Fruit fly (Drosophila melanogaster) whole organism, wandering third instar larva: ENCODE data around the gene cue.

ENCODE experiments used
- Abd-B ChIP-seq: fragments of >200 bp; optimal IDR thresholded peaks from 2 replicates; lab custom pipeline; 2017; ENCODE audit warnings: missing biosample characterization, missing genetic modification characterization
- CG9705 ChIP-seq: fragments of 200-800 bp; sonication (Bioruptor generic); optimal IDR thresholded peaks from 2 replicates; lab custom pipeline; 2018; ENCODE audit warnings: missing biosample characterization, mild to moderate bottlenecking, missing genetic modification characterization
- CrebA ChIP-seq: fragments of 200-800 bp; sonication (Bioruptor generic); optimal IDR thresholded peaks from 2 replicates; lab custom pipeline; 2016; ENCODE audit warnings: missing biosample characterization, mild to moderate bottlenecking, missing genetic modification characterization, borderline replicate concordance
- Dfd ChIP-seq: fragments of >200 bp; optimal IDR thresholded peaks from 2 replicates; lab custom pipeline; 2017; ENCODE audit warnings: missing biosample characterization, missing genetic modification characterization
- GATAd ChIP-seq: sonication (Bioruptor generic); optimal IDR thresholded peaks from 2 replicates; lab custom pipeline; 2016; ENCODE audit warnings: missing biosample characterization, missing genetic modification characterization
- HLH106 ChIP-seq: fragments of 200-800 bp; optimal IDR thresholded peaks from 3 replicates; lab custom pipeline; 2019; ENCODE audit warnings: missing biosample characterization, mild to moderate bottlenecking, missing genetic modification characterization, moderate library complexity
- Hnf4 ChIP-seq: fragments of 200-800 bp; sonication (Bioruptor generic); optimal IDR thresholded peaks from 2 replicates; lab custom pipeline; 2016; ENCODE audit warnings: missing biosample characterization, mild to moderate bottlenecking, missing genetic modification characterization
- Hr78 ChIP-seq: fragments of >200 bp; optimal IDR thresholded peaks from 2 replicates; lab custom pipeline; 2017; ENCODE audit warnings: missing biosample characterization, missing genetic modification characterization
- Hr83 ChIP-seq: fragments of 200-300 bp; sonication (Bioruptor generic); optimal IDR thresholded peaks from 2 replicates; lab custom pipeline; 2016; ENCODE audit warnings: missing biosample characterization, mild to moderate bottlenecking, missing genetic modification characterization, moderate library complexity; ENCODE audit not compliant: poor library complexity, severe bottlenecking
- Jra ChIP-seq: sonication (Bioruptor generic); optimal IDR thresholded peaks from 2 replicates; lab custom pipeline; 2016; ENCODE audit warnings: missing biosample characterization, missing genetic modification characterization
- Myc ChIP-seq: fragments of >200 bp; optimal IDR thresholded peaks from 2 replicates; lab custom pipeline; 2017
- N ChIP-seq: fragments of >200 bp; optimal IDR thresholded peaks from 2 replicates; lab custom pipeline; 2018; ENCODE audit warnings: missing biosample characterization, missing external identifiers, missing genetic modification characterization
- OdsH ChIP-seq: fragments of 200-800 bp; sonication (Bioruptor generic); optimal IDR thresholded peaks from 2 replicates; lab custom pipeline; 2016; ENCODE audit warnings: missing biosample characterization, mild to moderate bottlenecking, missing genetic modification characterization
- Rel ChIP-seq, 2 experiments: fragments of 200-800 bp; sonication (Bioruptor generic) in 1 of 2; optimal IDR thresholded peaks; 2 replicates in 1 of 2; 3 replicates in 1 of 2; lab custom pipeline; 2016 to 2019; ENCODE audit warnings: mild to moderate bottlenecking in 2 of 2, missing biosample characterization in 2 of 2, missing genetic modification characterization in 2 of 2, moderate library complexity in 1 of 2
- Vsx2 ChIP-seq: fragments of 200-300, 225-300 bp; sonication (Bioruptor generic); optimal IDR thresholded peaks from 2 replicates; lab custom pipeline; 2018; ENCODE audit warnings: missing biosample characterization, missing genetic modification characterization; ENCODE audit not compliant: partially characterized antibody
- br ChIP-seq: fragments of 200-800 bp; sonication (Bioruptor generic); optimal IDR thresholded peaks from 2 replicates; lab custom pipeline; 2016; ENCODE audit warnings: missing biosample characterization, missing genetic modification characterization
- dl ChIP-seq, 2 experiments: fragments of 175-275, 200-275 bp in 1 of 2; fragments of 200-275 bp in 1 of 2; sonication (Bioruptor generic); optimal IDR thresholded peaks; lab custom pipeline; 2018; ENCODE audit warnings: mild to moderate bottlenecking in 2 of 2, missing biosample characterization in 2 of 2, missing genetic modification characterization in 2 of 2, moderate library complexity in 2 of 2; ENCODE audit not compliant: partially characterized antibody in 2 of 2, insufficient read depth in 1 of 2
- dmrt93B ChIP-seq: fragments of 200-800 bp; sonication (Bioruptor generic); optimal IDR thresholded peaks from 2 replicates; lab custom pipeline; 2018; ENCODE audit warnings: missing biosample characterization, mild to moderate bottlenecking, missing genetic modification characterization
- dsf ChIP-seq: sonication (Bioruptor generic); optimal IDR thresholded peaks from 2 replicates; lab custom pipeline; 2016; ENCODE audit warnings: missing biosample characterization, missing genetic modification characterization, borderline replicate concordance
- foxo ChIP-seq, 2 experiments: fragments of 200-800 bp; sonication (Bioruptor generic); optimal IDR thresholded peaks; 2 replicates in 1 of 2; 3 replicates in 1 of 2; lab custom pipeline; 2016 to 2017; ENCODE audit warnings: missing biosample characterization in 2 of 2, missing genetic modification characterization in 2 of 2
- jim ChIP-seq: fragments of 175-275, 200-325 bp; sonication (Bioruptor generic); optimal IDR thresholded peaks from 2 replicates; lab custom pipeline; 2016; ENCODE audit warnings: missing biosample characterization, mild to moderate bottlenecking, missing genetic modification characterization
- lola ChIP-seq: fragments of >200 bp; optimal IDR thresholded peaks from 2 replicates; lab custom pipeline; 2017; ENCODE audit warnings: missing biosample characterization, missing genetic modification characterization
- pan ChIP-seq: fragments of >200 bp; optimal IDR thresholded peaks from 2 replicates; lab custom pipeline; 2017
- psq ChIP-seq: fragments of 200-800 bp; sonication (Bioruptor generic); optimal IDR thresholded peaks from 3 replicates; lab custom pipeline; 2017; ENCODE audit warnings: missing biosample characterization, mild to moderate bottlenecking, missing genetic modification characterization, moderate library complexity
- sage ChIP-seq: fragments of 200-800 bp; sonication (Bioruptor generic); optimal IDR thresholded peaks from 2 replicates; lab custom pipeline; 2016; ENCODE audit warnings: missing biosample characterization, mild to moderate bottlenecking, missing genetic modification characterization
- sv ChIP-seq: fragments of 200-800 bp; sonication (Bioruptor generic); optimal IDR thresholded peaks from 3 replicates; lab custom pipeline; 2016; ENCODE audit warnings: missing biosample characterization, missing genetic modification characterization
- tai ChIP-seq: sonication (Bioruptor generic); optimal IDR thresholded peaks from 2 replicates; lab custom pipeline; 2016; ENCODE audit warnings: missing biosample characterization, missing genetic modification characterization
- usp ChIP-seq: fragments of >200 bp; optimal IDR thresholded peaks from 2 replicates; lab custom pipeline; 2017; ENCODE audit warnings: missing biosample characterization, missing genetic modification characterization
- woc ChIP-seq: sonication (Bioruptor generic); optimal IDR thresholded peaks from 2 replicates; lab custom pipeline; 2016; ENCODE audit warnings: missing biosample characterization, mild to moderate bottlenecking, missing genetic modification characterization

Gene cue

dm6 chr3L:1478998-1479680 is 37.9 kb downstream of the cue start (continued):
- peak; percentile 16 for TF ChIP-seq OdsH (GFP tag; lab: Kevin White, UChicago)
- no peak for TF ChIP-seq Hnf4 (GFP tag; lab: Kevin White, UChicago)
- TF ChIP-seq dsf, result no peak

- TF ChIP-seq Vsx2 (GFP tag; lab: Kevin White, UChicago) (no peak), br (GFP tag; lab: Kevin White, UChicago) (no peak), GATAd (no peak), dmrt93B (GFP tag; lab: Kevin White, UChicago) (no peak), N (GFP tag; lab: Kevin White, UChicago) (no peak), Jra (GFP tag; lab: Kevin White, UChicago) (no peak), pan (lab: Kevin White, UChicago) (no peak), CG9705 (no peak), Hr83 (GFP tag; lab: Kevin White, UChicago) (no peak), usp (GFP tag; lab: Kevin White, UChicago) (no peak), dsf (no peak), HLH106 (tag; lab: Kevin White, UChicago) (no peak), psq (GFP tag; lab: Kevin White, UChicago) (no peak), woc (GFP tag; lab: Kevin White, UChicago) (no peak), jim (GFP tag; lab: Kevin White, UChicago) (no peak)
Observed at dm6 chr3L:1477319-1477718, 39.8 kb downstream of the cue start, which contains the start of gene robl62A. Gene robl62A (plus strand): TSS chr3L:1477619.

- TF ChIP-seq sage (GFP tag; lab: Kevin White, UChicago), result no peak
- TF ChIP-seq CG9705, result no peak
- TF ChIP-seq CrebA (GFP tag; lab: Kevin White, UChicago), result no peak
- TF ChIP-seq Hnf4 (GFP tag; lab: Kevin White, UChicago), result no peak
- no peak for TF ChIP-seq dl (GFP tag; optimal IDR thresholded peaks at IDR 0.05; lab: Kevin White, UChicago; ENCODE audit: insufficient read depth in 1 of 2, partially characterized antibody in 2 of 2)
- no peak for TF ChIP-seq foxo (GFP tag; optimal IDR thresholded peaks at IDR 0.05; lab: Kevin White, UChicago)
Observed at dm6 chr3L:1475157-1475556, 41.9 kb downstream of the cue start, which contains the start of gene Ptp61F. Gene Ptp61F (minus strand): TSS chr3L:1475257.

dm6 chr3L:1471960-1472359 is 45.1 kb downstream of the cue start, which contains the start of gene Naa30B:
Gene Naa30B (minus strand): TSS chr3L:1472060.
- TF ChIP-seq Abd-B (GFP tag; lab: Kevin White, UChicago) (no peak), CG9705 (no peak), tai (GFP tag; lab: Kevin White, UChicago) (no peak), Jra (GFP tag; lab: Kevin White, UChicago) (no peak), dmrt93B (GFP tag; lab: Kevin White, UChicago) (no peak), Myc (lab: Kevin White, UChicago) (no peak), sage (GFP tag; lab: Kevin White, UChicago) (no peak), Rel (GFP tag; optimal IDR thresholded peaks at IDR 0.05; lab: Kevin White, UChicago) (no peak), Rel (tag; optimal IDR thresholded peaks at IDR 0.05; lab: Kevin White, UChicago) (no peak), br (GFP tag; lab: Kevin White, UChicago) (no peak), pan (lab: Kevin White, UChicago) (no peak), Hr78 (GFP tag; lab: Kevin White, UChicago) (no peak), jim (GFP tag; lab: Kevin White, UChicago) (no peak), sv (GFP tag; lab: Kevin White, UChicago) (no peak), foxo (GFP tag; optimal IDR thresholded peaks at IDR 0.05; lab: Kevin White, UChicago) (no peak), psq (GFP tag; lab: Kevin White, UChicago) (no peak), Dfd (GFP tag; lab: Kevin White, UChicago) (no peak), Vsx2 (GFP tag; lab: Kevin White, UChicago) (no peak)

- TF ChIP-seq tai (GFP tag; lab: Kevin White, UChicago) (no peak), lola (GFP tag; lab: Kevin White, UChicago) (no peak), Hr78 (GFP tag; lab: Kevin White, UChicago) (no peak), Vsx2 (GFP tag; lab: Kevin White, UChicago) (no peak), GATAd (no peak), Jra (GFP tag; lab: Kevin White, UChicago) (no peak)
Observed at dm6 chr3L:1471037-1471436, 46.0 kb downstream of the cue start.
